Worm (Caenorhabditis elegans) whole organism, L4 larva: ENCODE results near the gene sri-51.
"Not testable (repeated sequence)": the region's sequence is repeated elsewhere in the genome, so short reads cannot be mapped to it uniquely, and the experiment has no call there.

Experiments used
- D1046.2 ChIP-seq: fragments of 200-800 bp; sonication (Bioruptor generic); IDR thresholded peaks from 2 replicates; pipeline ENCODE4 v1.3.6; 2022; ENCODE audit warnings: missing genetic modification characterization, missing compliant biosample characterization
- F49E8.2 ChIP-seq: sonication (generic microtip); optimal IDR thresholded peaks from 2 replicates; lab custom pipeline; 2016; ENCODE audit warnings: missing compliant biosample characterization, mild to moderate bottlenecking, missing genetic modification characterization, borderline replicate concordance
- ZK546.5 ChIP-seq, 2 experiments: sonication (generic microtip); optimal IDR thresholded peaks; 2 replicates each; lab custom pipeline; 2017; ENCODE audit warnings: missing biosample characterization in 2 of 2, missing genetic modification characterization in 2 of 2
- aha-1 ChIP-seq: fragments of 150-350 bp; peaks from one replicate; lab custom pipeline; 2014; ENCODE audit warnings: missing biosample characterization, missing genetic modification characterization
- ama-1 ChIP-seq: fragments of 150-350 bp; optimal IDR thresholded peaks from 2 replicates; lab custom pipeline; 2014; ENCODE audit warnings: inconsistent platforms, mixed read lengths
- attf-4 ChIP-seq: sonication (generic microtip); optimal IDR thresholded peaks from 3 replicates; lab custom pipeline; 2017; ENCODE audit warnings: missing biosample characterization, missing genetic modification characterization
- ceh-28 ChIP-seq: fragments of 150-350 bp; optimal IDR thresholded peaks from 2 replicates; lab custom pipeline; 2014; ENCODE audit warnings: missing biosample characterization, missing genetic modification reagents, missing genetic modification characterization
- ctbp-1 ChIP-seq: fragments of 200-800 bp; sonication (Bioruptor generic); IDR thresholded peaks from 2 replicates; pipeline ENCODE4 v1.3.6; 2022; ENCODE audit warnings: missing genetic modification reagents, missing genetic modification characterization, missing compliant biosample characterization
- daf-16 ChIP-seq, 3 experiments: sonication (generic microtip); optimal IDR thresholded peaks; 2 replicates each; lab custom pipeline; 2016 to 2017; ENCODE audit warnings: missing genetic modification characterization in 3 of 3, missing genetic modification reagents in 3 of 3, mild to moderate bottlenecking in 2 of 3, missing compliant biosample characterization in 2 of 3, missing biosample characterization in 1 of 3, moderate library complexity in 1 of 3
- egl-43 ChIP-seq: fragments of 200-800 bp; sonication (Bioruptor generic); IDR thresholded peaks from 2 replicates; pipeline ENCODE4 v1.3.6; 2022; ENCODE audit warnings: missing genetic modification reagents, missing genetic modification characterization, missing compliant biosample characterization
- hlh-11 ChIP-seq: fragments of 200-800 bp; sonication (Bioruptor generic); optimal IDR thresholded peaks from 2 replicates; lab custom pipeline; 2018; ENCODE audit warnings: mild to moderate bottlenecking, missing genetic modification characterization, missing compliant biosample characterization
- hlh-30 ChIP-seq: sonication (generic microtip); optimal IDR thresholded peaks from 2 replicates; lab custom pipeline; 2017; ENCODE audit warnings: antibody characterized with exemption, mild to moderate bottlenecking, missing genetic modification characterization, missing compliant biosample characterization; ENCODE audit not compliant: insufficient read depth
- hmg-1.1 ChIP-seq: fragments of 200-800 bp; sonication (Bioruptor generic); IDR thresholded peaks from 2 replicates; pipeline ENCODE4 v1.3.6; 2022; ENCODE audit warnings: missing genetic modification reagents, missing genetic modification characterization, missing compliant biosample characterization
- jun-1 ChIP-seq: fragments of 150-350 bp; optimal IDR thresholded peaks from 2 replicates; lab custom pipeline; 2014; ENCODE audit warnings: missing biosample characterization, missing genetic modification reagents, missing genetic modification characterization
- lim-7 ChIP-seq: fragments of 200-800 bp; sonication (Bioruptor generic); IDR thresholded peaks from 2 replicates; pipeline ENCODE4 v1.3.6; 2022; ENCODE audit warnings: missing genetic modification characterization, missing compliant biosample characterization
- lin-15B ChIP-seq: fragments of 150-350 bp; sonication (generic microtip); optimal IDR thresholded peaks from 3 replicates; lab custom pipeline; 2014; ENCODE audit warnings: missing biosample characterization, missing genetic modification characterization
- lin-38 ChIP-seq: fragments of 200-800 bp; sonication (Bioruptor generic); IDR thresholded peaks from 2 replicates; pipeline ENCODE4 v1.3.6; 2022; ENCODE audit warnings: missing genetic modification reagents, missing genetic modification characterization, missing compliant biosample characterization
- nhr-10 ChIP-seq: fragments of 150-350 bp; optimal IDR thresholded peaks from 2 replicates; lab custom pipeline; 2014; ENCODE audit warnings: missing biosample characterization, missing genetic modification characterization
- nhr-102 ChIP-seq: sonication (generic microtip); optimal IDR thresholded peaks from 2 replicates; lab custom pipeline; 2016; ENCODE audit warnings: mild to moderate bottlenecking, missing genetic modification characterization, moderate library complexity, missing compliant biosample characterization
- nhr-41 ChIP-seq: fragments of 200-800 bp; sonication (Bioruptor generic); IDR thresholded peaks from 2 replicates; pipeline ENCODE4 v1.3.6; 2022; ENCODE audit warnings: missing genetic modification reagents, missing genetic modification characterization, missing compliant biosample characterization
- nhr-42 ChIP-seq: fragments of 200-800 bp; sonication (Bioruptor generic); IDR thresholded peaks from 2 replicates; pipeline ENCODE4 v1.3.6; 2022; ENCODE audit warnings: missing genetic modification characterization, missing compliant biosample characterization
- nhr-76 ChIP-seq: fragments of 150-350 bp; optimal IDR thresholded peaks from 2 replicates; lab custom pipeline; 2014; ENCODE audit warnings: missing biosample characterization, missing genetic modification characterization
- pha-4 ChIP-seq, 2 experiments: fragments of 150-350 bp in 1 of 2; fragments of 200-800 bp in 1 of 2; sonication (Bioruptor generic) in 1 of 2; IDR thresholded peaks in 1 of 2; optimal IDR thresholded peaks in 1 of 2; 2 replicates each; pipeline versions ENCODE4 v1.3.6 to Lab custom; 2014 to 2022; ENCODE audit warnings: missing genetic modification characterization in 2 of 2, missing genetic modification reagents in 2 of 2, missing biosample characterization in 1 of 2, missing compliant biosample characterization in 1 of 2
- php-3 ChIP-seq: fragments of 200-800 bp; sonication (Bioruptor generic); IDR thresholded peaks from 2 replicates; pipeline ENCODE4 v1.3.6; 2022; ENCODE audit warnings: missing genetic modification reagents, missing genetic modification characterization, missing compliant biosample characterization
- pqm-1 ChIP-seq: sonication (generic microtip); optimal IDR thresholded peaks from 2 replicates; lab custom pipeline; 2017; ENCODE audit warnings: missing biosample characterization, missing genetic modification characterization
- rbr-2 ChIP-seq: sonication (generic microtip); optimal IDR thresholded peaks from 2 replicates; lab custom pipeline; 2016; ENCODE audit warnings: missing genotype, missing genetic modification characterization, missing compliant biosample characterization
- spr-1 ChIP-seq: sonication (generic microtip); optimal IDR thresholded peaks from 2 replicates; lab custom pipeline; 2016; ENCODE audit warnings: mild to moderate bottlenecking, missing genetic modification characterization, missing compliant biosample characterization
- spr-3 ChIP-seq: fragments of 200-800 bp; sonication (Bioruptor generic); optimal IDR thresholded peaks from 2 replicates; lab custom pipeline; 2018; ENCODE audit warnings: mild to moderate bottlenecking, missing genetic modification characterization, missing compliant biosample characterization
- unc-39 ChIP-seq: sonication (generic microtip); optimal IDR thresholded peaks from 2 replicates; lab custom pipeline; 2017; ENCODE audit warnings: missing biosample characterization, missing genetic modification characterization
- unc-62 ChIP-seq, 3 experiments: fragments of 150-350 bp in 1 of 3; sonication (generic microtip); optimal IDR thresholded peaks in 2 of 3; peaks in 1 of 3; 1 replicate in 1 of 3; 2 replicates in 2 of 3; lab custom pipeline; 2014 to 2017; ENCODE audit warnings: missing biosample characterization in 3 of 3, missing genetic modification characterization in 3 of 3, missing genetic modification reagents in 3 of 3, missing genotype in 1 of 3
- zfp-3 ChIP-seq: fragments of 200-800 bp; sonication (Bioruptor generic); conservative IDR thresholded peaks from 2 replicates; pipeline ENCODE4 v1.3.6; 2022; ENCODE audit warnings: missing genetic modification reagents, missing genetic modification characterization, missing compliant biosample characterization
- zip-2 ChIP-seq: fragments of 150-350 bp; optimal IDR thresholded peaks from 2 replicates; lab custom pipeline; 2014; ENCODE audit warnings: missing biosample characterization, missing genetic modification characterization
- ztf-11 ChIP-seq: fragments of 150-350 bp; optimal IDR thresholded peaks from 2 replicates; lab custom pipeline; 2014; ENCODE audit warnings: missing biosample characterization, missing genetic modification characterization

The sri-51 gene

DNA sequence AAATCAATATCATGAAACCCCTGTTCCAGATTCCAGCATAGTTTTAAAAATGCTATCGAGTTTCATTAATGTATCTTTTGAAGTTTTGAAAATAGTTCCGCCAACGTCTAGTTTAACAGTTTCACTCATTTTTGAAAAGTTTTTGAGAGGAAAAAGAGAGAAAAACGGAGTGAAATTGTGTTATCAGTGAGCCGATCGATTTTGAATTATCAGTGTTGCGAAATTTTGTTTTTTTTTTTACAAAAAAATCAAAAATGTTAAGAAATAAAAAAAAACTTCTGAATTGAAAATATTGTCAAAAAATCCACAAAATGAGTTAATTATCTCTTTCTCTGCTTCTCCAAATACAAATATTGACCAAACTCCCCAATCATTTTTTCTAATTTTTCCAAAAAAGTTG is 23.8 kb upstream of the sri-51 start, which contains the start of gene ZC239.13:
Gene ZC239.13 (minus strand): TSS at position 154 of the 400 bp plus-strand sequence.
- TF ChIP-seq pqm-1 (tag; lab: Kevin White, UChicago) (peak; percentile 26), ztf-11 (no peak)

- TF ChIP-seq ctbp-1 (GFP tag; lab: Robert Waterston, UW) (no peak), aha-1 (tag; lab: Kevin White, UChicago) (peak; percentile 91)
These were observed 22.8 kb upstream of the sri-51 start, which contains the start of gene ZC239.14 for ce11 chrII:3221730-3222129. TSS of gene ZC239.14 (minus strand) at chrII:3222034.

DNA sequence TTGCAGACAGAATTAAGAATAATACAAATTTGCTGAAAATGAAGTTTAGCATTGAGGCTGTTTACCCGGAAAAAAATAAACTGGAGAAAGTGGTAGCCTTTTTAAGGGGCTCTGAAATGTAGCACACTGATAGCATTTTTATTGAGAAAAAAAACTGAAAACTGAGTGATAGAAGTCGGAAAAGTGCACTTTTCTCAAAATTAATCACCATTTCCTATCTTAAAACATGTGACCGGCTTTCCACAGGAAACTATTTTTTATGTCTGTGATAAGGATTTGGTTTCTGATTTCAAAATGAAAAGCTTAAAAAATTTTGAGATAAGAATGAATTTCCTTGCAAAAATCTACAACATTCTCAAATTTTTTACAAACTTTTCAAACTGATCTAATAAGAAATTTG is 21.8 kb upstream of the sri-51 start, which contains the start of gene ZC239.22:
Gene ZC239.22 (minus strand): TSS at position 101 of the 400 bp plus-strand sequence.
- TF ChIP-seq lin-15B (no peak), php-3 (GFP tag; lab: Robert Waterston, UW) (no peak), zfp-3 (GFP tag; lab: Robert Waterston, UW) (no peak), spr-1 (tag; lab: Kevin White, UChicago) (no peak), nhr-41 (GFP tag; lab: Robert Waterston, UW) (no peak), aha-1 (tag; lab: Kevin White, UChicago) (peak; percentile 21)
- TF ChIP-seq, all 104 proteins: peak for 1

DNA sequence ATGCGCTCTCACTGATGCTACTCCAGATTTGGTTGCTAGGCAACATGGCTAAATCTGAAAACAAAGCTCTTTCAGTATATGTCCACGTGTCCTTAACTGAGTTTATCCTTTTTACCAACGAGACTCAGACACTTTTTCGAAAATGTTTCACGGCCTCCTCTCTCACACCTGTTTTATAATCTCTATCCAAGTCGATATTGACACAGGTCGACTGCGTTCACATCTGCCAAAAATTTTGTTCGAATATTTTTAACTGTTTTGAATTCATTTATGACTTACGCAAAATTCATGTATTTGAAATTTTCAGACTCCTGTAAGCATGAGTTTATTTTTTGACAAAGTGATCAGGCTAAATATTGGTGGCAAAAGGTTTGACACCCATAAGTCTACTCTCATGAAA is 16.9 kb upstream of the sri-51 start, which contains the start of gene ZC239.3:
Gene ZC239.3 (plus strand): TSS at position 301 of the 400 bp plus-strand sequence.
- not testable (repeated sequence) for TF ChIP-seq egl-43 (GFP tag; lab: Robert Waterston, UW); nhr-42; attf-4

DNA sequence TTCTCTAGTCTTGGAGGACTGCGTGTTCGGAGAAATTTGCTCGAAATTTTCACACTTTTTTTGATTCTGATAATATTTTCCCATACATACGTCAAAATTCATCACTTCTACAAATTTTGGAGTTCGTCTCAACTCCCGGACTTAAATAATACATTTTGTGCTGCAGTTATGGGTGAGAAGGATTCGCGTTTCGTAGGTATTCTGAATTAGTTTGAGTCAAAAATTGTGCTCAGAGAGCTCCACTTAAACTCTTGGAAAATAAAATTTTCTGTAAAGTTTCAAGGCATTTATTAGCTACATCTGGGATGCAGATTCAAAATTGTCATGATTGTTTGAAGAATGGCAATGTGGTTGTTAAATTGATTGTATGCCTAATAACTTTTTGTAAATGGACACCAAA is 15.0 kb upstream of the sri-51 start, which contains the start of gene ZC239.4:
Gene ZC239.4 (plus strand): TSS at position 301 of the 400 bp plus-strand sequence.
- TF ChIP-seq nhr-41 (GFP tag; lab: Robert Waterston, UW): no peak

ce11 chrII:3210365-3210764 is 11.5 kb upstream of the sri-51 start, which contains the start of gene ZC239.5:
TSS of gene ZC239.5 (plus strand) at chrII:3210665.
- TF ChIP-seq ama-1 (lab: Kevin White, UChicago) (no peak), ztf-11 (no peak), spr-3 (GFP tag; lab: Kevin White, UChicago) (no peak), jun-1 (no peak), D1046.2 (GFP tag; lab: Robert Waterston, UW) (0 out of 2 replicates have a peak, but pooled peaks have one; percentile 12), unc-62 (GFP tag; optimal IDR thresholded peaks at IDR 0.05 in 1 of 2; lab: Kevin White, UChicago) (peak in 1 of 2 experiments; percentile 56), unc-62 (tag; optimal IDR thresholded peaks at IDR 0.05; lab: Kevin White, UChicago) (no peak)

- TF ChIP-seq nhr-102 (tag; lab: Kevin White, UChicago): no peak
- no peak for TF ChIP-seq nhr-76 (tag; lab: Kevin White, UChicago)
- peak; percentile 35 for TF ChIP-seq hlh-11 (tag; lab: Kevin White, UChicago)
- no peak for TF ChIP-seq lin-38 (GFP tag; lab: Robert Waterston, UW)
- TF ChIP-seq nhr-10 (tag; lab: Kevin White, UChicago): no peak
- no peak for TF ChIP-seq zip-2 (tag; lab: Kevin White, UChicago)
- TF ChIP-seq hmg-1.1: 0 out of 2 replicates have a peak, but pooled peaks have one; percentile 22
- TF ChIP-seq lim-7 (GFP tag; lab: Robert Waterston, UW): no peak
- peak; percentile 9 for TF ChIP-seq hlh-30 (tag; lab: Kevin White, UChicago)
- no peak for TF ChIP-seq unc-39 (tag; lab: Kevin White, UChicago)
- TF ChIP-seq daf-16 (GFP tag; optimal IDR thresholded peaks at IDR 0.05; lab: Kevin White, UChicago): peak in 1 of 2 experiments; percentile 68
- TF ChIP-seq daf-16 (tag; optimal IDR thresholded peaks at IDR 0.05; lab: Kevin White, UChicago): no peak
- no peak for TF ChIP-seq F49E8.2
- no peak for TF ChIP-seq ceh-28 (tag; lab: Kevin White, UChicago)
- no peak for TF ChIP-seq pha-4 (GFP tag; IDR thresholded peaks at IDR 0.05; lab: Robert Waterston, UW)
- peak; percentile 22 for TF ChIP-seq pha-4 (tag; optimal IDR thresholded peaks at IDR 0.05; lab: Kevin White, UChicago)
- TF ChIP-seq ZK546.5 (tag; optimal IDR thresholded peaks at IDR 0.05; lab: Kevin White, UChicago): no peak
- peak; percentile 32 for TF ChIP-seq rbr-2 (tag; lab: Kevin White, UChicago)
These were observed 10.4 kb upstream of the sri-51 start, which contains the start of gene ZC239.6 for ce11 chrII:3209251-3209650. TSS of gene ZC239.6 (plus strand) at chrII:3209631.
